Worm (Caenorhabditis elegans) whole organism, mixed stage, embryonic: ENCODE measurements around the gene col-129.

Experiments
- nhr-12 ChIP-seq: fragments of 150-350 bp; optimal IDR thresholded peaks from 2 replicates; lab custom pipeline; 2014; ENCODE audit warnings: missing biosample characterization, missing genetic modification characterization
- unc-39 ChIP-seq: fragments of 150-350 bp; optimal IDR thresholded peaks from 2 replicates; lab custom pipeline; 2014; ENCODE audit warnings: missing biosample characterization, missing genetic modification characterization
- ztf-11 ChIP-seq: fragments of 150-350 bp; optimal IDR thresholded peaks from 2 replicates; lab custom pipeline; 2014; ENCODE audit warnings: missing biosample characterization, missing genetic modification characterization

ce11 chrIV:12113056-12113455 lies 2.8 kb upstream of the col-129 start:
- no peak for TF ChIP-seq unc-39
- TF ChIP-seq ztf-11 (tag; lab: Kevin White, UChicago): no peak
- no peak for TF ChIP-seq nhr-12 (tag; lab: Kevin White, UChicago)
